Fruit fly (Drosophila melanogaster): Measurements from ENCODE around the gene Tmf.

Tmf gene

dm6 chrX:6874918-6875454, 30.8 kb downstream of the Tmf start (continued):
- TF ChIP-seq CG8924 (tag; optimal IDR thresholded peaks at IDR 0.05) (peak; percentile 30), sd (tag; optimal IDR thresholded peaks at IDR 0.05) (peak; percentile 23), org-1 (GFP tag; optimal IDR thresholded peaks at IDR 0.05) (no peak), sr (GFP tag; IDR thresholded peaks at IDR 0.05) (no peak), toy (GFP tag; IDR thresholded peaks at IDR 0.05) (no peak), pb (GFP tag; optimal IDR thresholded peaks at IDR 0.05) (no peak), dmrt99B (tag; optimal IDR thresholded peaks at IDR 0.05) (peak; percentile 32), salm (tag; optimal IDR thresholded peaks at IDR 0.05) (no peak), ems (GFP tag; optimal IDR thresholded peaks at IDR 0.05) (no peak), CG13894 (tag; optimal IDR thresholded peaks at IDR 0.05) (peak; percentile 45), PHDP (tag; optimal IDR thresholded peaks at IDR 0.05) (peak; percentile 9), CG31441 (GFP tag; IDR thresholded peaks at IDR 0.05) (peak; percentile 25; the same call in 1 of the 2 replicates), CG15269 (tag; optimal IDR thresholded peaks at IDR 0.05) (peak; percentile 17), Hr51 (GFP tag; optimal IDR thresholded peaks at IDR 0.05) (peak in 1 of 2 experiments; percentile 33), CG7839 (tag; optimal IDR thresholded peaks at IDR 0.05) (peak; percentile 32), NK7.1 (GFP tag; optimal IDR thresholded peaks at IDR 0.05) (no peak), Rfx (GFP tag; IDR thresholded peaks at IDR 0.05) (0 out of 2 replicates have a peak, but pooled peaks have one; percentile 18), ken (GFP tag; IDR thresholded peaks at IDR 0.05) (no peak), Optix (GFP tag; IDR thresholded peaks at IDR 0.05) (no peak), CG18262 (tag; optimal IDR thresholded peaks at IDR 0.05) (no peak), CG15073 (GFP tag; optimal IDR thresholded peaks at IDR 0.05) (no peak)

dm6 chrX:6875773-6876172, 31.6 kb downstream of the Tmf start:
- TF ChIP-seq Scr (GFP tag; IDR thresholded peaks at IDR 0.05; ENCODE audit: partially characterized antibody) = peak; percentile 64
- TF ChIP-seq CG1602 (GFP tag; optimal IDR thresholded peaks at IDR 0.05) = no peak
- TF ChIP-seq CrebB (tag; optimal IDR thresholded peaks at IDR 0.05) = no peak
- no peak for TF ChIP-seq HLH4C (GFP tag; IDR thresholded peaks at IDR 0.05; ENCODE audit: partially characterized antibody)
- TF ChIP-seq CG17912 (GFP tag; optimal IDR thresholded peaks at IDR 0.05) = no peak
- no peak for TF ChIP-seq Fer2 (tag; optimal IDR thresholded peaks at IDR 0.05)
- TF ChIP-seq CG1529 (GFP tag; optimal IDR thresholded peaks at IDR 0.05) = no peak
- peak; percentile 39 for TF ChIP-seq Neu2 (GFP tag; optimal IDR thresholded peaks at IDR 0.05; ENCODE audit: borderline replicate concordance)
- no peak for TF ChIP-seq Bteb2 (GFP tag; optimal IDR thresholded peaks at IDR 0.05)
- TF ChIP-seq CG33213 (GFP tag; optimal IDR thresholded peaks at IDR 0.05) = no peak
- TF ChIP-seq btn (GFP tag; optimal IDR thresholded peaks at IDR 0.05) = no peak
- no peak for TF ChIP-seq CG10267 (tag; optimal IDR thresholded peaks at IDR 0.05)
- no peak for TF ChIP-seq CG12769 (tag; optimal IDR thresholded peaks at IDR 0.05)
- no peak for TF ChIP-seq sug (tag; optimal IDR thresholded peaks at IDR 0.05)
- TF ChIP-seq Dbx (GFP tag; IDR thresholded peaks at IDR 0.05) = no peak
- no peak for TF ChIP-seq onecut (GFP tag; IDR thresholded peaks at IDR 0.05)
- TF ChIP-seq Sry-δ (GFP tag; optimal IDR thresholded peaks at IDR 0.05) = peak; percentile 50
- TF ChIP-seq CG3281 (GFP tag; optimal IDR thresholded peaks at IDR 0.05) = no peak
- TF ChIP-seq CG9437 (GFP tag; optimal IDR thresholded peaks at IDR 0.05) = no peak
- no peak for TF ChIP-seq D19A (tag; optimal IDR thresholded peaks at IDR 0.05)
- no peak for TF ChIP-seq en (GFP tag; optimal IDR thresholded peaks at IDR 0.05)
- no peak for TF ChIP-seq wor (GFP tag; IDR thresholded peaks at IDR 0.05)
- no peak for TF ChIP-seq CG7786 (GFP tag; optimal IDR thresholded peaks at IDR 0.05)
- no peak for TF ChIP-seq tup (GFP tag; optimal IDR thresholded peaks at IDR 0.05)
- no peak for TF ChIP-seq exex (tag; optimal IDR thresholded peaks at IDR 0.05)
- no peak for TF ChIP-seq fd102C (GFP tag; optimal IDR thresholded peaks at IDR 0.05)
- 0 out of 2 replicates have a peak, but pooled peaks have one; percentile 38 for TF ChIP-seq Bgb (GFP tag; IDR thresholded peaks at IDR 0.05; ENCODE audit: partially characterized antibody)
- no peak for TF ChIP-seq CG6813 (GFP tag; optimal IDR thresholded peaks at IDR 0.05)
- no peak for TF ChIP-seq CG5245 (GFP tag; optimal IDR thresholded peaks at IDR 0.05)
- TF ChIP-seq Sry-β (GFP tag; optimal IDR thresholded peaks at IDR 0.05) = no peak

All from whole organism, embryonic.